Fruit fly (Drosophila melanogaster) whole organism, embryonic: Measurements from ENCODE around the gene CG1640.

Source experiments
- B-H2 ChIP-seq: fragments of 200-800 bp; sonication (Bioruptor generic); optimal IDR thresholded peaks from 2 replicates; lab custom pipeline; 2018; ENCODE audit warnings: missing biosample characterization, mild to moderate bottlenecking, missing genetic modification characterization
- Bgb ChIP-seq: fragments of 200-800 bp; sonication (Bioruptor generic); IDR thresholded peaks from 2 replicates; pipeline ENCODE4 v1.3.6; 2022; ENCODE audit warnings: missing biosample characterization, missing genetic modification characterization; ENCODE audit not compliant: partially characterized antibody
- CG10654 ChIP-seq: fragments of 200-800 bp; sonication (Bioruptor generic); optimal IDR thresholded peaks from 2 replicates; lab custom pipeline; 2016; ENCODE audit warnings: missing biosample characterization, missing genetic modification characterization
- CG11560 ChIP-seq: fragments of 200-800 bp; sonication (Bioruptor generic); IDR thresholded peaks from 3 replicates; pipeline ENCODE4 v1.3.6; 2022; ENCODE audit warnings: missing biosample characterization, missing genetic modification characterization
- CG13296 ChIP-seq: fragments of 200-800 bp; sonication (Bioruptor generic); optimal IDR thresholded peaks from 3 replicates; lab custom pipeline; 2018; ENCODE audit warnings: missing biosample characterization, mild to moderate bottlenecking, missing genetic modification characterization
- CG13424 ChIP-seq: fragments of 200-800 bp; sonication (Bioruptor generic); optimal IDR thresholded peaks from 2 replicates; lab custom pipeline; 2019; ENCODE audit warnings: missing biosample characterization, mild to moderate bottlenecking, missing genetic modification characterization, moderate library complexity
- CG14965 ChIP-seq: fragments of 200-800 bp; sonication (Bioruptor generic); optimal IDR thresholded peaks from 2 replicates; lab custom pipeline; 2016; ENCODE audit warnings: missing biosample characterization, missing genetic modification characterization, borderline replicate concordance
- CG16815 ChIP-seq: fragments of 200-800 bp; sonication (Bioruptor generic); optimal IDR thresholded peaks from 3 replicates; lab custom pipeline; 2017; ENCODE audit warnings: missing biosample characterization, mild to moderate bottlenecking, missing genetic modification characterization
- CG17186 ChIP-seq: fragments of 200-800 bp; sonication (Bioruptor generic); optimal IDR thresholded peaks from 3 replicates; lab custom pipeline; 2017; ENCODE audit warnings: missing biosample characterization, missing genetic modification reagents, missing genetic modification characterization
- CG18476 ChIP-seq: fragments of 200-800 bp; sonication (Bioruptor generic); optimal IDR thresholded peaks from 2 replicates; lab custom pipeline; 2016; ENCODE audit warnings: missing biosample characterization, mild to moderate bottlenecking, missing genetic modification characterization
- CG30403 ChIP-seq: fragments of 200-800 bp; sonication (Bioruptor generic); optimal IDR thresholded peaks from 3 replicates; lab custom pipeline; 2016; ENCODE audit warnings: missing biosample characterization, missing genetic modification characterization
- CG3281 ChIP-seq: fragments of 200-800 bp; sonication (Bioruptor generic); optimal IDR thresholded peaks from 3 replicates; lab custom pipeline; 2017; ENCODE audit warnings: missing biosample characterization, mild to moderate bottlenecking, missing genetic modification characterization
- CG3407 ChIP-seq: fragments of 200-800 bp; sonication (Bioruptor generic); optimal IDR thresholded peaks from 2 replicates; lab custom pipeline; 2018; ENCODE audit warnings: missing biosample characterization, mild to moderate bottlenecking, missing genetic modification characterization
- CG5180 ChIP-seq: fragments of 200-800 bp; sonication (Bioruptor generic); optimal IDR thresholded peaks from 3 replicates; lab custom pipeline; 2017; ENCODE audit warnings: missing biosample characterization, missing genetic modification characterization, mild to moderate bottlenecking, moderate library complexity, missing genetic modification reagents
- CG7556 ChIP-seq: fragments of 200-800 bp; sonication (Bioruptor generic); optimal IDR thresholded peaks from 2 replicates; lab custom pipeline; 2017; ENCODE audit warnings: missing biosample characterization, mild to moderate bottlenecking, missing genetic modification characterization
- CG7963 ChIP-seq: fragments of 200-800 bp; sonication (Bioruptor generic); IDR thresholded peaks from 3 replicates; pipeline ENCODE4 v1.3.6; 2022; ENCODE audit warnings: missing biosample characterization, missing genetic modification characterization; ENCODE audit not compliant: partially characterized antibody
- CG7987 ChIP-seq: fragments of 200-800 bp; sonication (Bioruptor generic); optimal IDR thresholded peaks from 2 replicates; lab custom pipeline; 2018; ENCODE audit warnings: missing biosample characterization, mild to moderate bottlenecking, missing genetic modification characterization, moderate library complexity
- CG8924 ChIP-seq: fragments of 200-800 bp; optimal IDR thresholded peaks from 3 replicates; lab custom pipeline; 2019; ENCODE audit warnings: missing biosample characterization, mild to moderate bottlenecking, missing genetic modification characterization, moderate library complexity
- Dp ChIP-seq: fragments of 200-800 bp; sonication (Bioruptor generic); optimal IDR thresholded peaks from 2 replicates; lab custom pipeline; 2018; ENCODE audit warnings: missing biosample characterization, mild to moderate bottlenecking, missing genetic modification characterization, moderate library complexity
- Dref ChIP-seq: fragments of 200-800 bp; sonication (Bioruptor generic); IDR thresholded peaks from 2 replicates; pipeline ENCODE4 v1.3.6; 2022; ENCODE audit warnings: missing biosample characterization, missing genetic modification characterization
- Eip74EF ChIP-seq, 2 experiments: fragments of 200-800 bp in 1 of 2; fragments of >200 bp in 1 of 2; sonication (Bioruptor generic) in 1 of 2; optimal IDR thresholded peaks; 2 replicates each; lab custom pipeline; 2017 to 2019; ENCODE audit warnings: missing biosample characterization in 2 of 2, missing genetic modification characterization in 2 of 2, mild to moderate bottlenecking in 1 of 2, moderate library complexity in 1 of 2
- Fer1 ChIP-seq: fragments of 200-800 bp; sonication (Bioruptor generic); optimal IDR thresholded peaks from 2 replicates; lab custom pipeline; 2017; ENCODE audit warnings: missing biosample characterization, mild to moderate bottlenecking, missing genetic modification characterization
- Fer3 ChIP-seq: fragments of 200-800 bp; sonication (Bioruptor generic); optimal IDR thresholded peaks from 2 replicates; lab custom pipeline; 2018; ENCODE audit warnings: missing biosample characterization, mild to moderate bottlenecking, missing genetic modification characterization, moderate library complexity
- HmgZ ChIP-seq: fragments of 200-800 bp; sonication (Bioruptor generic); optimal IDR thresholded peaks from 2 replicates; lab custom pipeline; 2018; ENCODE audit warnings: missing biosample characterization, mild to moderate bottlenecking, missing genetic modification characterization
- Hr51 ChIP-seq, 2 experiments: fragments of 200-800 bp; sonication (Bioruptor generic); optimal IDR thresholded peaks; 2 replicates in 1 of 2; 3 replicates in 1 of 2; lab custom pipeline; 2016 to 2018; ENCODE audit warnings: missing biosample characterization in 2 of 2, missing genetic modification characterization in 2 of 2, mild to moderate bottlenecking in 1 of 2, moderate library complexity in 1 of 2
- Jarid2 ChIP-seq: fragments of 200-800 bp; sonication (Bioruptor generic); optimal IDR thresholded peaks from 3 replicates; lab custom pipeline; 2017; ENCODE audit warnings: mild to moderate bottlenecking, missing biosample characterization, missing genetic modification reagents, missing genetic modification characterization
- Mrtf ChIP-seq: fragments of 200-800 bp; sonication (Bioruptor generic); IDR thresholded peaks from 3 replicates; pipeline ENCODE4 v1.3.6; 2022; ENCODE audit warnings: missing biosample characterization, missing genetic modification characterization
- Myb ChIP-seq: fragments of 200-800 bp; sonication (Bioruptor generic); optimal IDR thresholded peaks from 2 replicates; lab custom pipeline; 2016; ENCODE audit warnings: missing biosample characterization, missing genetic modification characterization
- NK7.1 ChIP-seq: fragments of 200-800 bp; sonication (Bioruptor generic); optimal IDR thresholded peaks from 3 replicates; lab custom pipeline; 2016; ENCODE audit warnings: missing biosample characterization, missing genetic modification characterization
- Ssrp ChIP-seq: fragments of 200-800 bp; sonication (Bioruptor generic); optimal IDR thresholded peaks from 2 replicates; lab custom pipeline; 2018; ENCODE audit warnings: missing biosample characterization, mild to moderate bottlenecking, missing genetic modification characterization, moderate library complexity
- Vsx1 ChIP-seq: fragments of 200-800 bp; sonication (Bioruptor generic); optimal IDR thresholded peaks from 2 replicates; lab custom pipeline; 2017; ENCODE audit warnings: missing biosample characterization, mild to moderate bottlenecking, missing genetic modification characterization, missing genetic modification reagents
- bbx ChIP-seq: fragments of 200-800 bp; sonication (Bioruptor generic); IDR thresholded peaks from 2 replicates; pipeline ENCODE4 v1.3.6; 2022; ENCODE audit warnings: missing biosample characterization, missing genetic modification characterization; ENCODE audit not compliant: partially characterized antibody
- corto ChIP-seq: fragments of 200-800 bp; sonication (Bioruptor generic); optimal IDR thresholded peaks from 2 replicates; lab custom pipeline; 2016; ENCODE audit warnings: missing biosample characterization, mild to moderate bottlenecking, missing genetic modification characterization, moderate library complexity
- dati ChIP-seq: fragments of 200-800 bp; sonication (Bioruptor generic); IDR thresholded peaks from 2 replicates; pipeline ENCODE4 v1.3.6; 2022; ENCODE audit warnings: missing biosample characterization, missing genetic modification characterization
- en ChIP-seq: fragments of 200-800 bp; sonication (Bioruptor generic); optimal IDR thresholded peaks from 2 replicates; lab custom pipeline; 2016; ENCODE audit warnings: missing biosample characterization, missing genetic modification characterization
- ewg ChIP-seq: fragments of 200-800 bp; sonication (Bioruptor generic); optimal IDR thresholded peaks from 3 replicates; lab custom pipeline; 2017; ENCODE audit warnings: mild to moderate bottlenecking, missing biosample characterization, missing genetic modification reagents, missing genetic modification characterization
- hth ChIP-seq: fragments of >200 bp; optimal IDR thresholded peaks from 2 replicates; lab custom pipeline; 2017; ENCODE audit warnings: inconsistent platforms
- kni ChIP-seq: fragments of 200-800 bp; sonication (Bioruptor generic); optimal IDR thresholded peaks from 3 replicates; lab custom pipeline; 2017; ENCODE audit warnings: mild to moderate bottlenecking, missing biosample characterization, missing genetic modification reagents, missing genetic modification characterization
- knrl ChIP-seq: fragments of 200-800 bp; sonication (Bioruptor generic); IDR thresholded peaks from 3 replicates; pipeline ENCODE4 v1.3.6; 2022; ENCODE audit warnings: missing biosample characterization, missing genetic modification characterization; ENCODE audit not compliant: partially characterized antibody
- maf-S ChIP-seq: fragments of 200-800 bp; sonication (Bioruptor generic); optimal IDR thresholded peaks from 2 replicates; lab custom pipeline; 2016; ENCODE audit warnings: missing biosample characterization, missing genetic modification characterization
- nmo ChIP-seq: fragments of 200-800 bp; sonication (Bioruptor generic); optimal IDR thresholded peaks from 2 replicates; lab custom pipeline; 2018; ENCODE audit warnings: missing biosample characterization, mild to moderate bottlenecking, missing genetic modification characterization, moderate library complexity
- oc ChIP-seq: fragments of 200-800 bp; sonication (Bioruptor generic); optimal IDR thresholded peaks from 2 replicates; lab custom pipeline; 2018; ENCODE audit warnings: missing biosample characterization, mild to moderate bottlenecking, missing genetic modification characterization, moderate library complexity
- shn ChIP-seq: fragments of 200-800 bp; sonication (Bioruptor generic); optimal IDR thresholded peaks from 3 replicates; lab custom pipeline; 2016; ENCODE audit warnings: missing biosample characterization, missing genetic modification characterization
- sima ChIP-seq: fragments of 200-800 bp; sonication (Bioruptor generic); optimal IDR thresholded peaks from 2 replicates; lab custom pipeline; 2016; ENCODE audit warnings: missing biosample characterization, missing genetic modification characterization
- slbo ChIP-seq: fragments of 200-800 bp; sonication (Bioruptor generic); IDR thresholded peaks from 2 replicates; pipeline ENCODE4 v1.3.6; 2022; ENCODE audit warnings: missing biosample characterization, missing genetic modification characterization
- so ChIP-seq: fragments of 200-800 bp; sonication (Bioruptor generic); IDR thresholded peaks from 3 replicates; pipeline ENCODE4 v1.3.6; 2022; ENCODE audit warnings: missing biosample characterization, missing genetic modification characterization
- trem ChIP-seq: fragments of 200-800 bp; optimal IDR thresholded peaks from 3 replicates; lab custom pipeline; 2019; ENCODE audit warnings: missing biosample characterization, mild to moderate bottlenecking, missing genetic modification characterization, moderate library complexity
- wek ChIP-seq: fragments of 200-800 bp; sonication (Bioruptor generic); optimal IDR thresholded peaks from 3 replicates; lab custom pipeline; 2018; ENCODE audit warnings: missing biosample characterization, mild to moderate bottlenecking, missing genetic modification characterization, moderate library complexity
- zfh2 ChIP-seq: fragments of 200-800 bp; sonication (Bioruptor generic); optimal IDR thresholded peaks from 2 replicates; lab custom pipeline; 2016; ENCODE audit warnings: missing biosample characterization, missing genetic modification characterization

The CG1640 gene

dm6 chrX:13387373-13387850 lies 17.0 kb downstream of the CG1640 start, which contains the start of the genes Ype and CG1662 (continued):
- TF ChIP-seq knrl (peak; percentile 77), Fer3 (tag; lab: Kevin White, UChicago) (peak; percentile 63), B-H2 (GFP tag; lab: Kevin White, UChicago) (peak; percentile 81), Eip74EF (GFP tag; optimal IDR thresholded peaks at IDR 0.05; lab: Kevin White, UChicago) (no peak), Myb (GFP tag; lab: Kevin White, UChicago) (peak; percentile 48), bbx (GFP tag; lab: Robert Waterston, UW) (no peak; the same call in 1 of the 2 replicates), CG7556 (peak; percentile 73), CG3281 (GFP tag; lab: Kevin White, UChicago) (peak; percentile 77), CG10654 (peak; percentile 69), Ssrp (tag; lab: Kevin White, UChicago) (peak; percentile 71), CG7987 (GFP tag; lab: Kevin White, UChicago) (peak; percentile 24), wek (GFP tag; lab: Kevin White, UChicago) (no peak), trem (tag; lab: Kevin White, UChicago) (peak; percentile 72), en (GFP tag; lab: Kevin White, UChicago) (peak; percentile 8), CG14965 (no peak), HmgZ (peak; percentile 49), CG7963 (GFP tag; lab: Robert Waterston, UW) (0 out of 3 replicates have a peak, but pooled peaks have one; percentile 28), kni (GFP tag; lab: Kevin White, UChicago) (peak; percentile 36), CG5180 (peak; percentile 38), shn (GFP tag; lab: Kevin White, UChicago) (peak; percentile 60), Mrtf (GFP tag; lab: Robert Waterston, UW) (no peak), oc (peak; percentile 84), Vsx1 (GFP tag; lab: Kevin White, UChicago) (peak; percentile 39), so (no peak), Bgb (GFP tag; lab: Robert Waterston, UW) (peak; percentile 51), sima (no peak), ewg (peak; percentile 49), maf-S (GFP tag; lab: Kevin White, UChicago) (peak; percentile 60), slbo (GFP tag; lab: Robert Waterston, UW) (peak; percentile 85), Dp (GFP tag; lab: Kevin White, UChicago) (peak; percentile 34), Jarid2 (no peak), CG13424 (tag; lab: Kevin White, UChicago) (peak; percentile 86), CG11560 (tag; lab: Robert Waterston, UW) (peak; percentile 93), CG16815 (GFP tag; lab: Kevin White, UChicago) (peak; percentile 66), CG13296 (GFP tag; lab: Kevin White, UChicago) (peak; percentile 67), CG3407 (peak; percentile 47), Dref (GFP tag; lab: Robert Waterston, UW) (peak; percentile 63), Hr51 (GFP tag; optimal IDR thresholded peaks at IDR 0.05; lab: Kevin White, UChicago) (peak; percentile 59 to 73), dati (GFP tag; lab: Robert Waterston, UW) (no peak), CG8924 (tag; lab: Kevin White, UChicago) (peak; percentile 80), CG30403 (GFP tag; lab: Kevin White, UChicago) (peak; percentile 85), CG18476 (GFP tag; lab: Kevin White, UChicago) (peak; percentile 69), hth (lab: Kevin White, UChicago) (no peak), NK7.1 (GFP tag; lab: Kevin White, UChicago) (no peak), zfh2 (GFP tag; lab: Kevin White, UChicago) (peak; percentile 66), corto (GFP tag; lab: Kevin White, UChicago) (peak; percentile 11), Fer1 (GFP tag; lab: Kevin White, UChicago) (peak; percentile 71), nmo (peak; percentile 88), CG17186 (GFP tag; lab: Kevin White, UChicago) (peak; percentile 53)
